Fruit fly (Drosophila melanogaster): Measurements from ENCODE around the gene Ir7f.
A peak's percentile ranks its signal among the peaks of the same experiment; 100 is the strongest.

The Ir7f gene

DNA sequence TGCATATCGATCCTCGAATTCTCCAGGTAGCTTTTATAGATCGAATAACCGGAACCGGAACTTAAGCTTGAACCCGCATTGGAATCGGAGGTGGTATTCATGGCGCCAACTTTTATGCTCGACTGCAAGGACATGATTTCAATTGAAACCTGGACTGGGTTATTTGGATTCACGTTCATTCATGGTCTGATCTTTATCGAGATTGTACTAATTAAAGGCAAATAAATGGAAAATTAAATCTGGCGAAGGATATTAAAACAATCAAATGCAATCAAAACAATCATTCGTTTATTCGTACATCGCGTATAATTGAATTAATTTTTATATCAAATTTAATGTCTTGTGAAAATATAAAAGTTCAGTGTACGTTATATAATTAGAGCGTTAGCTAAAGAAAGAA, at the start of gene Ir7f:
Gene Ir7f (minus strand): TSS at position 101 of the 400 bp plus-strand sequence.
- TF ChIP-seq noc (tag; optimal IDR thresholded peaks at IDR 0.05), result no peak

DNA sequence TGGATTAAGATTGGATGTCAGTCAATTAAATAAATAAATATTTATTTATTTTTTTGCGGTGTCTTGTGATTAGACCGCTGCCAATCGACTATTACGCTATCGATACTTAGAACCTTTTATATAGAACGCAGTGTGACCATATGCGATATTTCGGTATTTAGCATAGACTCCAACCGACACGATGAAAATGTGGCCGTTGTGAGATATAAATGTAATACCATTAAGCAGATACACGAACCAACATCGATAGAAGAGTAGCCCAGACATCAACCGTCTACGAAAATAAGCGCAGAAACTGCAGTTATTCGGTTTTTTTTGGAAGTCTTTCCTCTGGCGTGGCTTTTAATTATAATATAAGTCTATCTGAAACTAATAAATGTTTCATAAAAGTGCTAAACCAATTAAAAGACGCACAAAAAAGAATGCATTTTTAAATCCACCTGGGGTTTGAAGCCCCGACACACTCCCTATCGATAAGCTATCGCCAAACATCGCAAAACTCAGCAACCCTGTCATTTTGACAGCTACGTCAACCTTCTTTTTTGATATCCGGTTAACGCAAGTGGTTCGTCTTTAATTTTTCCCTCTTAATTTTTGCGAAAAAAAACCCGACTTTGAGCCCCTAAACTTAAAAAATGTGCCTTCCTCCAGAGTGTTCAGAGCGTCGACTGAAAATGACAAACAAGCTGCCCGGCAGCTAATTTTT, 49.5 kb upstream of the Ir7f start, which contains the start of the genes Dhdds and RpS14a:
Gene Dhdds (minus strand): TSS at position 142 of the 706 bp plus-strand sequence.
Gene RpS14a (plus strand): TSS at position 533 of the 706 bp plus-strand sequence.
- TF ChIP-seq noc (tag; optimal IDR thresholded peaks at IDR 0.05), result peak; percentile 8

DNA sequence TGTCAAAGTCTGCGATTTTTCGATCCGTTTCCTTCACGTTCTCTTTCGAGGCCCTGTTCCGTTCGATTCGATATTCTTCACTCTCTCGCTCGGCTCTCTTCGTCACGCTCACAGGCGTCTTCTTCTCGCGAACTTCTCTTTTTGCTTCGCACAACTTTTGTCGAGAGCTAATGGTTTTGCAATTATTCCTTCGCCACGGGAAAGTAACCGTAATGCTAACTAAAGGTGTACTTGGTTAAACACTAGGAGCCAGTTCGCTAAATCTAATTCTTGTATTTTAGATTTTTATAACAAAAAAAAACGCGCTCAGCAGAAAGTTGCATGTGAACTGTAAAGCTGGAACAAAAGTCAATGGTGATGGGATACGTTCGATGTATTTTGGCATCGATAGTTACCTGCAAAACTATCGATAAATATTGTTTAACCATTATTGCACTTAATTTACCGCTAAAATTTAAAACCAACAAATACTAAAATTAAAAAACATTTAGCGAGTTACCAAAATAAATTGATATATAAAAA, 47.3 kb upstream of the Ir7f start, which contains the start of gene mahe:
Gene mahe (minus strand): TSS at position 355 of the 522 bp plus-strand sequence.
- TF ChIP-seq noc (tag; optimal IDR thresholded peaks at IDR 0.05), result no peak

DNA sequence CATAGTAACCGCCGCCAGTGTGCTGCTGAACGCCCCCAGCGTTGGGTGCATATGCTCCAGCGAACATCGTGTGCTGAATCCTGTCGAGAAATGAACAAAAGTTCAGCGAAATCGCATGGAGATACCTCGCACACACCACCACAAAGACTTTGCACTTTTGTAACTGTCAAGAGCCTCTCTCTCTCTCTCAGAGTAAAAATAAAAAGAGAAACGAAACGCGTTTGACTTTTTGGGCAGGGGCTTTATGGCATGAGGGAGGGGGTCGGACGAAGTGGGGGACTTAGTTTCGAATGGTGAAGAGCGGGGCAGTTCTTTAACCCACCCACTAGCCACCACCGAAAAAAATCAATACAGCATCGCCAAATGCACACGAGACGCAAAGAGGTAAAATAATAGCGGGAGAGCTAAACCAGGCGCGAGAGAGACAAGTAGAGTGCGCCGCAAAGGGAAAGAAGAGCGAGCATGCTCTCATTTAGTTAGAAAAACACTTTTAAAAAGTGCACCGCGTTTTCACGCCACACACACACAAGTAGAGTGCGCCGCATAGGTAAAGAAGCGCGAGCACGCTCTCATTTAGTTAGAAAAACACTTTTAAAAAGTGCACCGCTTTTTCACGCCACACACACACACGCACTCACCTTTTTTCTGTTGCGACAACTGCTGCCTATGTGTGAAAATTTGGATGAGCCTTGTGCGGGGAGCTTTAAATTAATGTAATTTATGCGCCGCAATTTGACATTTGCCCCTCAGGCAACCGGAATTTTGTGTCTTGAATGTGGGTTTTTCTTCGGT, 46.6 kb upstream of the Ir7f start:
- TF ChIP-seq noc (tag; optimal IDR thresholded peaks at IDR 0.05), result no peak

DNA sequence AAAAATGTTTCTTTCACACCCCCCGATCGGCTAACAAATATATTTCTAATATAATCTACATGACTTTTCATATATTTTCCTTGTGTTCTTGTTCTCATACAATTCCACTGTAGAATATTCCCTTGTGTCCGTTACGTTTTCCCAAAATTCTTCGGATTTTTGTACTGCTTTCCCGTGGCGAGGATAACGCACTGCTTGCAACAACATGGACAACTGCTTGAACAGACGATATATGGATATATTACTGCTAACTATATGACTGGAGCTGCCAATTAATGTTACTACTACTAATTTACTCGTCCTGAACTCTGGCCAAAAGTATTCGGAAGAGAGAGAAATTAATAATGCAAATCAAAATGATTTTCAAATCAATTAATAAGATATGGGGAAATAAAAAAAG, 41.1 kb upstream of the Ir7f start:
- TF ChIP-seq noc (tag; optimal IDR thresholded peaks at IDR 0.05), result no peak

DNA sequence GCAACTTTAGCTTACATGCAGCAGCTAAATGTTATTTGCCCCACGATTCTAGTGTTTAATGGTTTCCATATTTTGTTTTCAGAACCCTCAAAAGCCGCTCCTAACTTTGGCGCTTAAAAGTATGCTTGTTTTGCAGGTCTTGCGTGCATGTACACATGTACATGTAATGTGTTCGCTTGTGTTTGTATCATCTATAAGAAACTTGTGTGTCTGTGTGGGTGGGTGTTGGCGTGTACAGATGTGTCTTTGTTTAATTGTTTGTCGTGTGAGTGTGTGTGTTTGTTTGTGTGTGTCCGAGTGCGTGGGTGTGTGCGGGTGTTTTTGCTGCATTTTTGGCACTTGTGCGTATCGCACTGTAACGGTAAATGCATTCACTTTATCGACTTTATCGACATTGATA, 39.2 kb upstream of the Ir7f start:
- no peak for TF ChIP-seq noc (tag; optimal IDR thresholded peaks at IDR 0.05)

DNA sequence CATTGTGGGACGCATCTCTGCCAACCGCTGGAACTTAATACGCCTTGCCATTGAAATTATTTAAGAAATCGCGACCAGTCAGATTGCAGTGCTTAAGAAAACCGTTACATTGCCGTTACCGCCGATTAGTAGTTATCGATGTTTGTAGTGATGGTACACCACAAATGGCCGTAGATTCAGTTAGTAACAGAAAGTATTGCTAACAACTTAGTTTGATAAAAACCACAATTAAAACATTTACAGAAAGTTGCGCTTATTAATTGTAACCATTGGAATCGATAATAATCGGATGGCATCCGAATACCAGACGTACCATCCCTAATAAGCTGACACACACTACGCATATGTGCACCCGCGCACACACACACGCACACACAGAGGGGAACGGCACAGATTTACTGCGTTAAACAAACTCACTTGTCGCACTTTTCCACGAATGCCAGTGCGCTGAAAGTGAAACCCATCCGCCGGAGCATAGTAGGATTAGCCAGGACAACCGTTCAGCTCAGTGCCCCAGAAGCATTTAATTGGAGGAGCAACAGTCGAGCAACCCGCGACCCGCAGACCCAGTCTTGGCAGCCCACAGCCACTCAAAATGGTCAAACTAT, 36.4 kb upstream of the Ir7f start, which contains the start of the genes hdm and Ykt6:
Gene hdm (minus strand): TSS at position 51 of the 608 bp plus-strand sequence.
Gene Ykt6 (plus strand): TSS at position 329 of the 608 bp plus-strand sequence.
- no peak for TF ChIP-seq noc (tag; optimal IDR thresholded peaks at IDR 0.05)

DNA sequence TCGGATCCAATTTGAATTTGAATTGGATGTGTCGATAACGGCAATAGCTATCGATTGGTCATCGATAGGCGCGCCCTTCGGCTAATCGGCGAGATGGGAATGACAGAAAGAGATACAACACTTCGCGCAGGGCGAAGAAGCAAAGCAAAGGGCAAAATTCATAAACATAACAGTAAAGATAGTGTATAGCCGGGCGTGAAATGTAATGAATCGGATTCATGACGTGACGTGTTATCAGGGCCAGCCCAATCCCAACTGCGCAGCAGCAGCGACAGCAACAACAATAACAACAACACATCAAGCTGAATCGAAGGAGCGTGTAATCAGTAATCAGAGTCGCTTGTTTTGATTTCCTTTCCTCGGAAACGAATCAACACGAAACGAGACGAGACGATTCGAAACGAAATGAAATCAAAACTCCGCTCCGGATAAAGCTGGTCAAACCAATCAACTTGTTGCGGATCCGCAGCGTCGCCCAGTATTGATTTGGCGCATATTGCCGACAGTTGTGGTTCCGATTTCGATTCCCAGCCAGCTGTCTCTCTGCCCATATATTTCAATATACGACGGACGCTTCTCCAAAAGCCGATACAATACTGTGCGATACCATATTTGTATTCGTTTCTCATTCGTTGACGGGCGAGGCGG, 28.3 kb upstream of the Ir7f start, which contains the start of gene snz:
Gene snz (plus strand): TSS at position 107 of the 648 bp plus-strand sequence.
- TF ChIP-seq noc (tag; optimal IDR thresholded peaks at IDR 0.05), result no peak

DNA sequence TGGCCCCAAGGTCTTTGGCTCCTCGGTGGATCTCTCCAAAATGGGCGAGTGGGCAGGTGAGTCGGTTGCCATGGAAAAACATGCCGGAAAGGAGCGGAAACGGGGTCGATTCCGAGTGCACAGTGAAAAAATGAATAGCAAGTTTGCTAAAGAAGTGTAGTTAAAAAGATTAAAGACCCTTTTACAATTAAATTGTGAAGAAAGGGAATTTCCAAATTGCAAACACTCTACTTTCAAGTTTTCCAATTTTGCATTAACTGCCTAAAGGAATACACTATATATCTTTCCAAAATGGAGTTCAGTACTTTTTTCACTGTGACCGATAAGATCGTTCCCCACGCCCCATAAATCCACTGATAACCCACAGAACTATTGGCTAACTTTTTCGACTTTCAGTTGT, 25.7 kb upstream of the Ir7f start:
- TF ChIP-seq noc (tag; optimal IDR thresholded peaks at IDR 0.05), result no peak

DNA sequence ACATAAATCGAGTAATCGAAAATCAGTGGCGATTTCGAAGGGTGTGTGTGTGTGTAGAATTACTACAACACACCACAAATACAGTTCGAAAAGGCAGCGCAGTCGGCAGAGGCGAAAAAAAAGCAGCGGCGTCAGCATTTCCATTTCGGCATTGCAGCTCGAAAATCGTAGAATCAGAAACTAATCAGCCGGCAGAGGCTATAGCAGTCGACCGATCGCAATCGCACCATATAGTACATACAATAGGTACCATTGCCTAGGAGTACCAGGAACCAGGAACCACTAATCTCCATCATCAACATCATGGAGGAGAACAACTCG, 25.2 kb upstream of the Ir7f start:
- TF ChIP-seq noc (tag; optimal IDR thresholded peaks at IDR 0.05), result no peak

DNA sequence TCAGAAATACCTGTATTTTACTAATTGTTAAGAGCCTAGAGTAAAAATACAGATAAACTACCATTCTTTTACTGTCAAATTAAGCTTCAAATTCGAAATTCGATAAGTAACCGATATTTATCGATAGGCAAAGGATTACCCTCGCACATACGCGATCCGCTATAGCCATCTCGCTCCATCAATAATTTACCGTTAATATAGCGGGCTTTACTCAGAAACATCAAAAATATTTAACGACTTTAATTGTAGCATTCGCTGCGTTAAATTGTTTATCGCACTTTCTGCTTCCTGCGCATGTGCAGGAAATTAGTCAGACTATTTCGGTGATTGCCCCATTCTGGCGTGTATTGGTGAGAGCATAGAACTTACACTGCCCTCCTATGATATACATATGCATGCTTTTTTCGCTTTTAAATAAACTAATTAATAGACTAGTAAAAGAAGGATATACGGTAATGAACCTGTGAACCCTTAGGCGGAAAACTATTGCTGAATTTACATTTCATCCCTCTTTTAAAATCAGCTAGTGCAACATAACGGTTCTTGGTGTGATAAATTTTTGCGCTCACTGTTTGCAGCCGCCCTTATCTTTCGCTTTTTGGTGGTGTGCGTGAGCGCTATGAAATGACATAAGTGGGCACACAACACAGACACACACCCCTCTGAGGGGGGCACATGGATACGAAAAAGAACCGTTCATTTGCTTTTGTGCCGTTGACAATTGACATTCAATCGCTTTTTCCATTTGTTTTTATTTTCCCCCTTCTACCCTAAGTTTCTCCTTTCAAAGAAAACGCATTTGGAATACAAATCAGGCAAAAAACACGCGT, 24.6 kb upstream of the Ir7f start, which contains the start of the genes dpr14 and spidey:
Gene dpr14 (minus strand): TSS at position 48 of the 830 bp plus-strand sequence.
Gene spidey (plus strand): TSS at position 693 of the 830 bp plus-strand sequence.
- peak; percentile 95 for TF ChIP-seq noc (tag; optimal IDR thresholded peaks at IDR 0.05)

DNA sequence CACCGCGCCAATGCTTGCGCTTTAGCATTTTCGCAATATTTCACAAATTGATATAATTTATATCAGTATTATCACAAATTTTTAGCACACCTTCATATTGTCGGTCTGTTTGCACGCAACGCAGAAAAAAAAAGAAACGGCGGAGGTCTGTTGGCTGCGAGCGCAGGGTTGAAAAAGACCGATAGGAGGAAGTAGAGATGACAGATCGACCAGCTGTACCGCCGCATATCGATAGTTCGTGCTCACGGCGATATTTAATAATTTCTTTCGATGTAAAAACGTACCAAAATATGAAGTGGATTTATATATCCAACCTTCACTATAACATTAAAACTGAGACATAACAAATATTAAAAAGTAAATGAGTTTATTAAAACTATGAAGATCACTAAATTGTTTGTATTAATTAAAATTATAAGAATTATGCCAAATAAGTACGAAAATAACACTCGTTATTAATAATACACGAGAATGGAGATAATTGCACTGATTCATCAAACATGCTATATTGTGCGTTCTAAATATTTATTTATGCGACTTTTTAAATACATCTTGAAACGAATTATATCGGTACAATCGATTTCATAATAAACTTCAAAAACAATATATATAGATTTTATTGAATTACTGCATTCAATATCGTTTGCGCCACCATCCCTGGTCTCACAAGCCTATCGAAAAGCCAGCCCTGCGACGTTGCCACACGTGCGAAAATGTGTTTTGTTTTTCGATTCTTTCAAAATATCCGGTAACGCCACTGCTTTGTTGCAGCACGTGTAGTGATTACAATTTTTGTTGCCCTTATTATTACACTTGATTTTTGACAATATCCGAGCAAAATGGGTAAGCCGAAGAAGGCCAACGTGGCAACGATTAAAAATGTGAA, 17.6 kb upstream of the Ir7f start, which contains the start of the genes RpS6 and bys:
Gene RpS6 (minus strand): TSS at position 179 of the 886 bp plus-strand sequence.
Gene bys (plus strand): TSS at position 728 of the 886 bp plus-strand sequence.
- peak; percentile 17 for TF ChIP-seq noc (tag; optimal IDR thresholded peaks at IDR 0.05)

DNA sequence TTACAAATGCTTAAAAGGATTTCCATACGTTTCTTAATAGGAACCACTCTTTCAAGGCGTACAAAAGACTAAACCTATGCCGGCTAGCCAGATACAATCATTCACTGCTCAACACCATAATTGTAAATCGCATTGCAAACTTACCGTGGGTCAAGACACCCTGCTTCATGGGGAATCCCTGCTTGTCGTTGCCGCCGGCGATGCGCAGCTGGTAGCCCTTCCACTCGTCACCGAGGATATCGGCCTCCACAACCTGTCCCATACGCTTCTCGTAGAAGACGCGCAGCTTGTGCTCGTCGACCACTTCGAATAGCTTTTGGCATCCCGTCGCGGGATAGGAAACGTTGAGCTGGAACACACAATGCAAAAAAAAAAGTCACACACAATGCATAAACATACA, 16.8 kb upstream of the Ir7f start:
- TF ChIP-seq noc (tag; optimal IDR thresholded peaks at IDR 0.05), result no peak

All from whole organism, larva.